Fruit fly (Drosophila melanogaster) whole organism, embryonic: ENCODE data around the gene CG42395.

Source experiments
- ATbp ChIP-seq: fragments of 200-800 bp; sonication (Bioruptor generic); optimal IDR thresholded peaks from 2 replicates; lab custom pipeline; 2017; ENCODE audit warnings: missing biosample characterization, mild to moderate bottlenecking, missing genetic modification characterization, missing genetic modification reagents
- Ada2b ChIP-seq: fragments of 200-800 bp; sonication (Bioruptor generic); IDR thresholded peaks from 2 replicates; pipeline ENCODE4 v1.3.6; 2022; ENCODE audit warnings: missing biosample characterization, missing genetic modification characterization
- Awh ChIP-seq: fragments of 200-800 bp; sonication (Bioruptor generic); IDR thresholded peaks from 2 replicates; pipeline ENCODE4, ENCODE4 v1.3.6; 2022; ENCODE audit warnings: missing biosample characterization, missing genetic modification characterization
- B-H1 ChIP-seq: fragments of 200-800 bp; sonication (Bioruptor generic); IDR thresholded peaks from 3 replicates; pipeline ENCODE4 v1.3.6; 2022; ENCODE audit warnings: missing biosample characterization, missing genetic modification characterization
- CG10267 ChIP-seq: fragments of 200-800 bp; sonication (Bioruptor generic); optimal IDR thresholded peaks from 2 replicates; lab custom pipeline; 2018; ENCODE audit warnings: missing biosample characterization, mild to moderate bottlenecking, missing genetic modification characterization, moderate library complexity
- CG10366 ChIP-seq: fragments of 200-800 bp; sonication (Bioruptor generic); IDR thresholded peaks from 2 replicates; pipeline ENCODE4 v1.3.6; 2022; ENCODE audit warnings: missing biosample characterization, missing genetic modification characterization
- CG11093 ChIP-seq: fragments of 200-800 bp; sonication (Bioruptor generic); IDR thresholded peaks from 3 replicates; pipeline ENCODE4 v1.3.6; 2022; ENCODE audit warnings: missing biosample characterization, missing genetic modification characterization
- CG11247 ChIP-seq: fragments of 200-800 bp; sonication (Bioruptor generic); IDR thresholded peaks from 2 replicates; pipeline ENCODE4 v1.3.6; 2022; ENCODE audit warnings: missing biosample characterization, missing genetic modification characterization
- CG15011 ChIP-seq: fragments of 200-800 bp; sonication (Bioruptor generic); optimal IDR thresholded peaks from 3 replicates; lab custom pipeline; 2018; ENCODE audit warnings: missing biosample characterization, mild to moderate bottlenecking, missing genetic modification characterization
- CG15601 ChIP-seq: fragments of 200-800 bp; sonication (Bioruptor generic); optimal IDR thresholded peaks from 3 replicates; lab custom pipeline; 2019; ENCODE audit warnings: missing biosample characterization, mild to moderate bottlenecking, missing genetic modification characterization, moderate library complexity
- CG15696 ChIP-seq: fragments of 200-800 bp; sonication (Bioruptor generic); optimal IDR thresholded peaks from 2 replicates; lab custom pipeline; 2019; ENCODE audit warnings: missing biosample characterization, mild to moderate bottlenecking, missing genetic modification characterization, moderate library complexity
- CG16815 ChIP-seq: fragments of 200-800 bp; sonication (Bioruptor generic); optimal IDR thresholded peaks from 3 replicates; lab custom pipeline; 2017; ENCODE audit warnings: missing biosample characterization, mild to moderate bottlenecking, missing genetic modification characterization
- CG17568 ChIP-seq: fragments of 200-800 bp; sonication (Bioruptor generic); optimal IDR thresholded peaks from 2 replicates; lab custom pipeline; 2018; ENCODE audit warnings: missing biosample characterization, mild to moderate bottlenecking, missing genetic modification characterization, moderate library complexity
- CG17612 ChIP-seq: fragments of 200-800 bp; sonication (Bioruptor generic); IDR thresholded peaks from 2 replicates; pipeline ENCODE4 v1.3.6; 2022; ENCODE audit warnings: missing biosample characterization, missing genetic modification characterization
- CG18764 ChIP-seq: fragments of 200-800 bp; sonication (Bioruptor generic); optimal IDR thresholded peaks from 3 replicates; lab custom pipeline; 2016; ENCODE audit warnings: missing biosample characterization, missing genetic modification characterization
- CG32532 ChIP-seq: fragments of 200-800 bp; sonication (Bioruptor generic); IDR thresholded peaks from 2 replicates; pipeline ENCODE4 v1.3.6; 2022; ENCODE audit warnings: missing biosample characterization, missing genetic modification characterization
- CG3407 ChIP-seq: fragments of 200-800 bp; sonication (Bioruptor generic); optimal IDR thresholded peaks from 2 replicates; lab custom pipeline; 2018; ENCODE audit warnings: missing biosample characterization, mild to moderate bottlenecking, missing genetic modification characterization
- CG3838 ChIP-seq: fragments of 200-800 bp; sonication (Bioruptor generic); optimal IDR thresholded peaks from 3 replicates; lab custom pipeline; 2016; ENCODE audit warnings: missing biosample characterization, missing genetic modification characterization
- CG6272 ChIP-seq: fragments of 200-800 bp; sonication (Bioruptor generic); IDR thresholded peaks from 2 replicates; pipeline ENCODE4 v1.3.6; 2022; ENCODE audit warnings: missing biosample characterization, missing genetic modification characterization
- CG7963 ChIP-seq: fragments of 200-800 bp; sonication (Bioruptor generic); IDR thresholded peaks from 3 replicates; pipeline ENCODE4 v1.3.6; 2022; ENCODE audit warnings: missing biosample characterization, missing genetic modification characterization; ENCODE audit not compliant: partially characterized antibody
- CG8359 ChIP-seq: fragments of 200-800 bp; sonication (Bioruptor generic); optimal IDR thresholded peaks from 2 replicates; lab custom pipeline; 2017; ENCODE audit warnings: missing biosample characterization, mild to moderate bottlenecking, missing genetic modification characterization, borderline replicate concordance
- CHES-1-like ChIP-seq: fragments of 200-800 bp; sonication (Bioruptor generic); optimal IDR thresholded peaks from 2 replicates; lab custom pipeline; 2016; ENCODE audit warnings: missing biosample characterization, missing genetic modification characterization
- CoRest ChIP-seq: fragments of 200-800 bp; sonication (Bioruptor generic); optimal IDR thresholded peaks from 3 replicates; lab custom pipeline; 2018; ENCODE audit warnings: missing biosample characterization, mild to moderate bottlenecking, missing genetic modification characterization, moderate library complexity
- Deaf1 ChIP-seq: fragments of 200-800 bp; optimal IDR thresholded peaks from 3 replicates; lab custom pipeline; 2019; ENCODE audit warnings: missing biosample characterization, mild to moderate bottlenecking, missing genetic modification characterization, moderate library complexity
- Gsc ChIP-seq: fragments of 200-800 bp; sonication (Bioruptor generic); IDR thresholded peaks from 2 replicates; pipeline ENCODE4 v1.3.6; 2022; ENCODE audit warnings: missing biosample characterization, missing genetic modification characterization
- Hmx ChIP-seq: fragments of 200-800 bp; sonication (Bioruptor generic); optimal IDR thresholded peaks from 2 replicates; lab custom pipeline; 2016; ENCODE audit warnings: missing biosample characterization, missing genetic modification characterization
- Hr51 ChIP-seq, 2 experiments: fragments of 200-800 bp; sonication (Bioruptor generic); optimal IDR thresholded peaks; 2 replicates in 1 of 2; 3 replicates in 1 of 2; lab custom pipeline; 2016 to 2018; ENCODE audit warnings: missing biosample characterization in 2 of 2, missing genetic modification characterization in 2 of 2, mild to moderate bottlenecking in 1 of 2, moderate library complexity in 1 of 2
- MESR4 ChIP-seq: fragments of 200-800 bp; sonication (Bioruptor generic); optimal IDR thresholded peaks from 2 replicates; lab custom pipeline; 2018; ENCODE audit warnings: missing biosample characterization, mild to moderate bottlenecking, missing genetic modification characterization, moderate library complexity
- NC2β ChIP-seq: fragments of 200-800 bp; sonication (Bioruptor generic); optimal IDR thresholded peaks from 2 replicates; lab custom pipeline; 2016; ENCODE audit warnings: missing biosample characterization, missing genetic modification characterization
- Nf-YB ChIP-seq: fragments of 200-800 bp; sonication (Bioruptor generic); optimal IDR thresholded peaks from 3 replicates; lab custom pipeline; 2019; ENCODE audit warnings: missing biosample characterization, mild to moderate bottlenecking, missing genetic modification characterization, moderate library complexity
- Optix ChIP-seq: fragments of 200-800 bp; sonication (Bioruptor generic); IDR thresholded peaks from 3 replicates; pipeline ENCODE4 v1.3.6; 2022; ENCODE audit warnings: missing biosample characterization, missing genetic modification characterization
- Poxn ChIP-seq: fragments of 200-800 bp; sonication (Bioruptor generic); IDR thresholded peaks from 2 replicates; pipeline ENCODE4 v1.3.6; 2022; ENCODE audit warnings: missing biosample characterization, missing genetic modification characterization
- Ravus ChIP-seq: fragments of 200-800 bp; sonication (Bioruptor generic); IDR thresholded peaks from 2 replicates; pipeline ENCODE4 v1.3.6; 2022; ENCODE audit warnings: missing biosample characterization, missing genetic modification characterization
- Usf ChIP-seq: fragments of 200-800 bp; sonication (Bioruptor generic); optimal IDR thresholded peaks from 2 replicates; lab custom pipeline; 2017; ENCODE audit warnings: missing genotype, missing biosample characterization, missing genetic modification characterization
- cwo ChIP-seq: fragments of 200-800 bp; sonication (Bioruptor generic); optimal IDR thresholded peaks from 3 replicates; lab custom pipeline; 2017; ENCODE audit warnings: missing biosample characterization, missing genetic modification characterization, mild to moderate bottlenecking, moderate library complexity, missing genetic modification reagents
- ewg ChIP-seq: fragments of 200-800 bp; sonication (Bioruptor generic); optimal IDR thresholded peaks from 3 replicates; lab custom pipeline; 2017; ENCODE audit warnings: mild to moderate bottlenecking, missing biosample characterization, missing genetic modification reagents, missing genetic modification characterization
- exex ChIP-seq: fragments of 200-800 bp; sonication (Bioruptor generic); optimal IDR thresholded peaks from 4 replicates; lab custom pipeline; 2018; ENCODE audit warnings: missing biosample characterization, mild to moderate bottlenecking, missing genetic modification characterization, moderate library complexity
- eyg ChIP-seq: fragments of 200-800 bp; sonication (Bioruptor generic); optimal IDR thresholded peaks from 3 replicates; lab custom pipeline; 2016; ENCODE audit warnings: missing biosample characterization, missing genetic modification characterization
- jigr1 ChIP-seq: fragments of 200-800 bp; sonication (Bioruptor generic); IDR thresholded peaks from 3 replicates; pipeline ENCODE4 v1.3.6; 2022; ENCODE audit warnings: missing biosample characterization, missing genetic modification characterization
- kah ChIP-seq: fragments of 200-800 bp; sonication (Bioruptor generic); optimal IDR thresholded peaks from 2 replicates; lab custom pipeline; 2018; ENCODE audit warnings: missing biosample characterization, mild to moderate bottlenecking, missing genetic modification characterization
- lab ChIP-seq: fragments of 200-800 bp; sonication (Bioruptor generic); optimal IDR thresholded peaks from 3 replicates; lab custom pipeline; 2017; ENCODE audit warnings: missing biosample characterization, missing genetic modification characterization, mild to moderate bottlenecking, moderate library complexity, missing genetic modification reagents
- lola ChIP-seq, 3 experiments: fragments of >200 bp in 2 of 3; fragments of 200-800 bp in 1 of 3; sonication (Bioruptor generic) in 1 of 3; optimal IDR thresholded peaks; 2 replicates each; lab custom pipeline; 2017 to 2019; ENCODE audit warnings: missing biosample characterization in 3 of 3, missing genetic modification characterization in 3 of 3, mild to moderate bottlenecking in 1 of 3, moderate library complexity in 1 of 3
- maf-S ChIP-seq: fragments of 200-800 bp; sonication (Bioruptor generic); optimal IDR thresholded peaks from 2 replicates; lab custom pipeline; 2016; ENCODE audit warnings: missing biosample characterization, missing genetic modification characterization
- sisA ChIP-seq: fragments of 200-800 bp; sonication (Bioruptor generic); IDR thresholded peaks from 2 replicates; pipeline ENCODE4 v1.3.6; 2022; ENCODE audit warnings: missing biosample characterization, missing genetic modification characterization
- sr ChIP-seq: fragments of 200-800 bp; sonication (Bioruptor generic); IDR thresholded peaks from 3 replicates; pipeline ENCODE4 v1.3.6; 2022; ENCODE audit warnings: missing biosample characterization, missing genetic modification characterization
- stc ChIP-seq: fragments of 200-800 bp; sonication (Bioruptor generic); IDR thresholded peaks from 2 replicates; pipeline ENCODE4 v1.3.6; 2022; ENCODE audit warnings: missing biosample characterization, missing genetic modification characterization
- tgo ChIP-seq: fragments of 200-800 bp; sonication (Bioruptor generic); IDR thresholded peaks from 3 replicates; pipeline ENCODE4 v1.3.6; 2022; ENCODE audit warnings: missing biosample characterization, missing genetic modification characterization
- twi ChIP-seq: fragments of 200-800 bp; optimal IDR thresholded peaks from 2 replicates; lab custom pipeline; 2019; ENCODE audit warnings: missing biosample characterization, mild to moderate bottlenecking, missing genetic modification characterization, moderate library complexity
- vvl ChIP-seq: fragments of 200-800 bp; sonication (Bioruptor generic); IDR thresholded peaks from 2 replicates; pipeline ENCODE4 v1.3.6; 2022; ENCODE audit warnings: missing biosample characterization, missing genetic modification characterization

Gene CG42395

DNA sequence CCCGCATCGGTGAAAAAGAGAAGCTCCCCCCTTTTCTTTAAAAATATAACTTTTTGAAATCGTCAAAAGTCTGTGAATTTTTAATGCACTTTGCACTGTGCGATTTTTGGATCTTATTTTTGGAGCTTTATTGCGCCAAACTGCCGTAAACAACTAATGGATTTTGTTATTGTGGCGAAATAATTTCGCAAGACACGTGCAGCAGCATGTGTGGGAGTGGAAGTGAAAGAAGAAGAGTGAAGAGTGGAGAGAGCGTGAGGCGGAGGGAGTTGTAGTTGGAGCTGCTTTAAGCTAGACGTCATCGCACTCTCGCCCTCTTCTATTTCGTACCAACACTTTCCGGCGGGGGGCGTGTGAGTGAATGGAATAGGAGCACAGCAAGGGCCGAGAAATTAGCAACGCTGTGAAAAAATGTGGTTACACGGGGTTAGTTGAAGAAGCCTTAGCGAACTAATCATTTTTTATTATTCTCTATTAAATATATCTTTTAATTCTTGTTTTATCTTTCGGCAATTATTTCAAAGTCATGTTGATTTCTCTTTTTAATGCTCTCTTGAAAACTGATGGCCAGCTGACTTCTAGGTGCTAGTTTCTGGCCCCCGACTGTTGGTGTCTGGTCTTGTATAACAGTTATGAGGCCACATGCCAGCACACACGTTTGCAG, 7.5 kb upstream of the CG42395 start (continued):
- TF ChIP-seq sisA (GFP tag; lab: Robert Waterston, UW) (peak; percentile 93), CG3407 (GFP tag; lab: Kevin White, UChicago) (peak; percentile 89), CG10366 (GFP tag; lab: Robert Waterston, UW) (peak; percentile 94), Optix (GFP tag; lab: Robert Waterston, UW) (peak; percentile 92), CG32532 (GFP tag; lab: Robert Waterston, UW) (peak; percentile 96), Ravus (GFP tag; lab: Robert Waterston, UW) (peak; percentile 57), Usf (GFP tag; lab: Kevin White, UChicago) (peak; percentile 91), CG10267 (peak; percentile 86), tgo (GFP tag; lab: Robert Waterston, UW) (peak; percentile 94), CHES-1-like (GFP tag; lab: Kevin White, UChicago) (peak; percentile 36), Deaf1 (peak; percentile 74), CG15696 (tag; lab: Kevin White, UChicago) (peak; percentile 69), CoRest (tag; lab: Kevin White, UChicago) (peak; percentile 96), CG15601 (tag; lab: Kevin White, UChicago) (peak; percentile 92), Poxn (peak; percentile 83), maf-S (GFP tag; lab: Kevin White, UChicago) (peak; percentile 54), NC2β (GFP tag; lab: Kevin White, UChicago) (peak; percentile 54), CG8359 (GFP tag; lab: Kevin White, UChicago) (peak; percentile 74), CG17568 (GFP tag; lab: Kevin White, UChicago) (peak; percentile 87), CG11093 (GFP tag; lab: Robert Waterston, UW) (peak; percentile 92), CG7963 (GFP tag; lab: Robert Waterston, UW) (no peak), Awh (GFP tag; lab: Robert Waterston, UW) (peak; percentile 93), Hmx (peak; percentile 72), CG3838 (GFP tag; lab: Kevin White, UChicago) (peak; percentile 45), ATbp (GFP tag; lab: Kevin White, UChicago) (peak; percentile 96), jigr1 (GFP tag; lab: Robert Waterston, UW) (peak; percentile 90), exex (peak; percentile 60), ewg (GFP tag; lab: Kevin White, UChicago) (peak; percentile 87), lola (GFP tag; optimal IDR thresholded peaks at IDR 0.05; lab: Kevin White, UChicago) (peak in 1 of 3 experiments; percentile 88), cwo (peak; percentile 96), CG17612 (GFP tag; lab: Robert Waterston, UW) (peak; percentile 80), CG15011 (peak; percentile 93), Gsc (GFP tag; lab: Robert Waterston, UW) (peak; percentile 65), MESR4 (GFP tag; lab: Kevin White, UChicago) (peak; percentile 31), eyg (GFP tag; lab: Kevin White, UChicago) (no peak), Hr51 (GFP tag; optimal IDR thresholded peaks at IDR 0.05; lab: Kevin White, UChicago) (peak; percentile 44 to 96), stc (GFP tag; lab: Robert Waterston, UW) (peak; percentile 93), CG11247 (GFP tag; lab: Robert Waterston, UW) (peak; percentile 89), CG6272 (GFP tag; lab: Robert Waterston, UW) (peak; percentile 82), Ada2b (GFP tag; lab: Robert Waterston, UW) (peak; percentile 89), Nf-YB (GFP tag; lab: Kevin White, UChicago) (peak; percentile 80), vvl (GFP tag; lab: Robert Waterston, UW) (peak; percentile 96), kah (GFP tag; lab: Kevin White, UChicago) (peak; percentile 89), twi (tag; lab: Kevin White, UChicago) (peak; percentile 89), sr (GFP tag; lab: Robert Waterston, UW) (peak; percentile 64; the same call in 2 of the 3 replicates), CG18764 (peak; percentile 80), B-H1 (GFP tag; lab: Robert Waterston, UW) (peak; percentile 89), lab (GFP tag; lab: Kevin White, UChicago) (peak; percentile 98), CG16815 (GFP tag; lab: Kevin White, UChicago) (peak; percentile 91)
